Worm (Caenorhabditis elegans) whole organism, young adult: ENCODE results near the gene K10C9.7.

ENCODE experiments used
- B0261.1 ChIP-seq: sonication (generic microtip); optimal IDR thresholded peaks from 2 replicates; lab custom pipeline; 2016; ENCODE audit warnings: mild to moderate bottlenecking, missing genetic modification characterization, moderate library complexity, missing compliant biosample characterization
- C06A6.2 ChIP-seq: fragments of 200-800 bp; sonication (Bioruptor generic); conservative IDR thresholded peaks from 2 replicates; pipeline ENCODE4 v1.3.6; 2022; ENCODE audit warnings: missing genetic modification characterization, missing compliant biosample characterization
- D2030.7 ChIP-seq: fragments of 200-800 bp; sonication (Bioruptor generic); IDR thresholded peaks from 2 replicates; pipeline ENCODE4 v1.3.6; 2022; ENCODE audit warnings: missing genetic modification reagents, missing genetic modification characterization, missing compliant biosample characterization
- F49E8.2 ChIP-seq: sonication (generic microtip); optimal IDR thresholded peaks from 3 replicates; lab custom pipeline; 2017; ENCODE audit warnings: missing genetic modification characterization, mild to moderate bottlenecking, missing compliant biosample characterization, antibody characterized with exemption, moderate library complexity; ENCODE audit not compliant: insufficient read depth
- F57A8.1 ChIP-seq: fragments of 200-800 bp; sonication (Bioruptor generic); optimal IDR thresholded peaks from 2 replicates; lab custom pipeline; 2018; ENCODE audit warnings: mild to moderate bottlenecking, missing genetic modification characterization, moderate library complexity, missing compliant biosample characterization
- K12H6.12 ChIP-seq: fragments of 200-800 bp; sonication (Bioruptor generic); optimal IDR thresholded peaks from 2 replicates; lab custom pipeline; 2018; ENCODE audit warnings: mild to moderate bottlenecking, missing genetic modification characterization, missing compliant biosample characterization
- akir-1 ChIP-seq: fragments of 200-800 bp; sonication (Bioruptor generic); optimal IDR thresholded peaks from 2 replicates; lab custom pipeline; 2018; ENCODE audit warnings: mild to moderate bottlenecking, missing genetic modification characterization, moderate library complexity, missing compliant biosample characterization
- atf-7 ChIP-seq: sonication (generic microtip); optimal IDR thresholded peaks from 2 replicates; lab custom pipeline; 2017; ENCODE audit warnings: mild to moderate bottlenecking, missing genetic modification characterization, missing compliant biosample characterization
- attf-3 ChIP-seq: fragments of 200-800 bp; sonication (Bioruptor generic); conservative IDR thresholded peaks from 2 replicates; pipeline ENCODE4 v1.3.6; 2022; ENCODE audit warnings: missing genetic modification reagents, missing genetic modification characterization, missing compliant biosample characterization
- attf-6 ChIP-seq: fragments of 200-800 bp; sonication (Bioruptor generic); IDR thresholded peaks from 2 replicates; pipeline ENCODE4 v1.3.6; 2022; ENCODE audit warnings: missing genetic modification reagents, missing genetic modification characterization, missing compliant biosample characterization
- bed-1 ChIP-seq: fragments of 200-800 bp; sonication (Bioruptor generic); IDR thresholded peaks from 2 replicates; pipeline ENCODE4 v1.3.6; 2022; ENCODE audit warnings: missing genetic modification reagents, missing genetic modification characterization, missing compliant biosample characterization
- ceh-100 ChIP-seq: fragments of 200-800 bp; sonication (Bioruptor generic); IDR thresholded peaks from 2 replicates; pipeline ENCODE4 v1.3.6; 2022; ENCODE audit warnings: missing genetic modification reagents, missing genetic modification characterization, missing compliant biosample characterization
- ceh-27 ChIP-seq: fragments of 200-800 bp; sonication (Bioruptor generic); optimal IDR thresholded peaks from 2 replicates; lab custom pipeline; 2018; ENCODE audit warnings: mild to moderate bottlenecking, missing genetic modification characterization, moderate library complexity, missing compliant biosample characterization
- chd-7 ChIP-seq: sonication (generic microtip); optimal IDR thresholded peaks from 2 replicates; lab custom pipeline; 2016; ENCODE audit warnings: mild to moderate bottlenecking, missing genetic modification characterization, moderate library complexity, missing compliant biosample characterization
- die-1 ChIP-seq: sonication (generic microtip); optimal IDR thresholded peaks from 2 replicates; lab custom pipeline; 2016; ENCODE audit warnings: missing genotype, mild to moderate bottlenecking, missing genetic modification characterization, missing compliant biosample characterization
- ets-4 ChIP-seq: fragments of 200-800 bp; sonication (Bioruptor generic); optimal IDR thresholded peaks from 2 replicates; lab custom pipeline; 2018; ENCODE audit warnings: mild to moderate bottlenecking, missing genetic modification characterization, missing compliant biosample characterization
- gei-17 ChIP-seq: fragments of 200-800 bp; sonication (Bioruptor generic); optimal IDR thresholded peaks from 2 replicates; lab custom pipeline; 2018; ENCODE audit warnings: mild to moderate bottlenecking, missing genetic modification characterization, missing compliant biosample characterization
- hlh-12 ChIP-seq: sonication (generic microtip); optimal IDR thresholded peaks from 2 replicates; lab custom pipeline; 2016; ENCODE audit warnings: missing genetic modification characterization, missing compliant biosample characterization
- let-526 ChIP-seq: fragments of 200-800 bp; sonication (Bioruptor generic); IDR thresholded peaks from 2 replicates; pipeline ENCODE4 v1.3.6; 2022; ENCODE audit warnings: missing genetic modification reagents, missing genetic modification characterization, missing compliant biosample characterization
- let-607 ChIP-seq, 2 experiments: fragments of 200-800 bp in 1 of 2; sonication (Bioruptor generic) in 1 of 2; sonication (generic microtip) in 1 of 2; optimal IDR thresholded peaks; 2 replicates each; lab custom pipeline; 2016 to 2018; ENCODE audit warnings: mild to moderate bottlenecking in 2 of 2, missing compliant biosample characterization in 2 of 2, missing genetic modification characterization in 2 of 2, moderate library complexity in 2 of 2, missing genotype in 1 of 2
- lir-1 ChIP-seq: fragments of 200-800 bp; sonication (Bioruptor generic); conservative IDR thresholded peaks from 2 replicates; pipeline ENCODE4 v1.3.6; 2022; ENCODE audit warnings: missing genetic modification reagents, missing genetic modification characterization, missing compliant biosample characterization
- lsl-1 ChIP-seq: fragments of 200-800 bp; sonication (Bioruptor generic); optimal IDR thresholded peaks from 2 replicates; lab custom pipeline; 2018; ENCODE audit warnings: mild to moderate bottlenecking, missing genetic modification characterization, moderate library complexity, missing compliant biosample characterization
- madf-10 ChIP-seq: sonication (generic microtip); optimal IDR thresholded peaks from 2 replicates; lab custom pipeline; 2016; ENCODE audit warnings: mild to moderate bottlenecking, missing genetic modification characterization, missing compliant biosample characterization
- mxl-1 ChIP-seq: sonication (generic microtip); optimal IDR thresholded peaks from 2 replicates; lab custom pipeline; 2016; ENCODE audit warnings: missing genetic modification characterization, missing compliant biosample characterization
- nfya-2 ChIP-seq: fragments of 200-800 bp; sonication (Bioruptor generic); IDR thresholded peaks from 2 replicates; pipeline ENCODE4 v1.3.6; 2022; ENCODE audit warnings: missing genetic modification reagents, missing genetic modification characterization, missing compliant biosample characterization
- nhr-27 ChIP-seq: fragments of 200-800 bp; sonication (Bioruptor generic); optimal IDR thresholded peaks from 2 replicates; lab custom pipeline; 2018; ENCODE audit warnings: mild to moderate bottlenecking, missing genetic modification characterization, moderate library complexity, missing compliant biosample characterization
- nhr-80 ChIP-seq: sonication (generic microtip); optimal IDR thresholded peaks from 2 replicates; lab custom pipeline; 2016; ENCODE audit warnings: missing genetic modification characterization, missing compliant biosample characterization
- rec-8 ChIP-seq, 2 experiments: sonication (generic microtip); optimal IDR thresholded peaks; 2 replicates each; lab custom pipeline; 2016; ENCODE audit warnings: mild to moderate bottlenecking in 2 of 2, missing genetic modification characterization in 2 of 2, missing genetic modification reagents in 2 of 2, missing genotype in 2 of 2, missing biosample characterization in 1 of 2, missing compliant biosample characterization in 1 of 2, moderate library complexity in 1 of 2
- sea-2 ChIP-seq: fragments of 200-800 bp; sonication (Bioruptor generic); IDR thresholded peaks from 2 replicates; pipeline ENCODE4 v1.3.6; 2022; ENCODE audit warnings: missing genetic modification characterization, missing compliant biosample characterization
- snpc-3.4 ChIP-seq: sonication (generic microtip); optimal IDR thresholded peaks from 2 replicates; lab custom pipeline; 2017; ENCODE audit warnings: missing genetic modification characterization, mild to moderate bottlenecking, missing compliant biosample characterization, antibody characterized with exemption, moderate library complexity, missing genotype, missing genetic modification reagents
- somi-1 ChIP-seq: fragments of 200-800 bp; sonication (Bioruptor generic); optimal IDR thresholded peaks from 2 replicates; lab custom pipeline; 2018; ENCODE audit warnings: mild to moderate bottlenecking, missing genetic modification characterization, missing compliant biosample characterization
- sptf-2 ChIP-seq: fragments of 200-800 bp; sonication (Bioruptor generic); optimal IDR thresholded peaks from 2 replicates; lab custom pipeline; 2018; ENCODE audit warnings: mild to moderate bottlenecking, missing genetic modification characterization, missing compliant biosample characterization
- tbp1 ChIP-seq: fragments of 200-800 bp; sonication (Bioruptor generic); optimal IDR thresholded peaks from 2 replicates; lab custom pipeline; 2018; ENCODE audit warnings: mild to moderate bottlenecking, missing genetic modification characterization, missing compliant biosample characterization
- tbx-9 ChIP-seq: sonication (generic microtip); optimal IDR thresholded peaks from 2 replicates; lab custom pipeline; 2016; ENCODE audit warnings: borderline replicate concordance, missing genetic modification characterization, inconsistent platforms, missing compliant biosample characterization
- unc-130 ChIP-seq: sonication (generic microtip); optimal IDR thresholded peaks from 2 replicates; lab custom pipeline; 2016; ENCODE audit warnings: missing genetic modification reagents, missing genetic modification characterization, missing compliant biosample characterization
- zim-3 ChIP-seq: sonication (generic microtip); optimal IDR thresholded peaks from 2 replicates; lab custom pipeline; 2017; ENCODE audit warnings: mild to moderate bottlenecking, missing genetic modification characterization, moderate library complexity, missing compliant biosample characterization
- ztf-22 ChIP-seq: fragments of 200-800 bp; sonication (Bioruptor generic); optimal IDR thresholded peaks from 2 replicates; lab custom pipeline; 2018; ENCODE audit warnings: mild to moderate bottlenecking, missing genetic modification characterization, moderate library complexity, missing compliant biosample characterization
- ztf-3 ChIP-seq: fragments of 200-800 bp; sonication (Bioruptor generic); optimal IDR thresholded peaks from 2 replicates; lab custom pipeline; 2018; ENCODE audit warnings: mild to moderate bottlenecking, missing genetic modification characterization, missing compliant biosample characterization

K10C9.7 gene

DNA sequence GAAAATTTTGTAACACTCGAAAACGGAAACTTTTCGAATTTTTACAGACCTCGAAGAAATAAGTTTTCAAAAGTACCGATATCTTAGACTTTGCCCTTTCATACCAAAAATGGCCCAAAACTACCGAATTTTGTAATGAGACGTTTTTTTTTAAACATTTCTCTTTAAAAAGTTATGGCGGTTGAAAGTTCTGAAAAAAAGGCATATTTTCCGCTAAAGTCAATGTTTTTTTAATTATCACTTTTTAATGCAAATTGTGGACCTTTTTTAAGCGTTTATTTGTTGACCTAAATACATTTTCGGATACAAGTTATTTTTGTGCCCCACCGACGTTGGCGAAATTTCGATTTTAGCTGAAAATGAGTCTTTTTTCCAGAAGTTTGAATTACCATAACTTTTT lies 35.2 kb upstream of the K10C9.7 start:
- TF ChIP-seq D2030.7 (GFP tag; lab: Robert Waterston, UW) (no peak), ets-4 (GFP tag; lab: Kevin White, UChicago) (no peak)

DNA sequence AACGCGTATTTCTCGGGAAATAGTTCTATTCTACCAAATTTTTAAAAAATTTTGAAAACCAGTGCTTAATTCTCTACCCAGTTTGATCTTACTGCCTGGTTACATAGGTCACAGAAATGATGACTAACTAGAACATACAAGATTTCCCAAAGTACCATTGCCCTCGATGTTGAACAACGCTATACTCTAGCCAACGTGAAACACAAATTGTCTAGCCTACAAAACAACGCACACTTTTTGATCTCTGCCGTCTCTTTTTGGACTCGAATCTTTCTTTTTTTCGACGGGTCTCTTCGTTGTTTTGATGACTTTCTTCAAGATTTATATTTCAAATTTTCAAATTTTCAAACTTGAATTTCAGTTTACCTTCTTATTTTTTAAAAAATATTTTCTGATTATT lies 32.9 kb upstream of the K10C9.7 start, which contains the start of gene Y50D4B.2:
TSS of gene Y50D4B.2 (plus strand) at position 301 of the 400 bp plus-strand sequence.
- TF ChIP-seq ceh-27 (GFP tag; lab: Kevin White, UChicago), result no peak
- no peak for TF ChIP-seq ztf-3 (GFP tag; lab: Kevin White, UChicago)
- TF ChIP-seq attf-3 (GFP tag; lab: Robert Waterston, UW), result no peak

DNA sequence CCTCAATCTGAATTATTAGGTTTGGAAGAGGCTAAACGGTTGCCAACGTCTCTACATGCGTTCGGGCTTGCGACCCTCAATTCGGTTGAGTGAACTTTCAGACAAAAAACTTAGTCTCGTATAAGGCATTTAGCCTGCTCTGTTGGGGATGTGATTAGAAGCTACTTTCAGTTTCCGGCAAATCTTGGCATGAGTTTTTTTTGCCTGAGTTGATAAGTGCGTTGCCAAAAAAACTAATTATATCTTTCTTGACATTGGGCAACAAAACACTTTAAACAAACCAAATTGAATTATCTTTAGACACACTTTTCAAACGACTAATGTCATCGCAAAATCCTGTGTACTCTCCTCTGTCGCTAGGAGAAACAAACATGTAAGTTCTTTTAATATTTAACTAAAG lies 25.0 kb upstream of the K10C9.7 start, which contains the start of gene Y50D4B.4:
TSS of gene Y50D4B.4 (plus strand) at position 301 of the 400 bp plus-strand sequence.
- TF ChIP-seq hlh-12, result no peak
- no peak for TF ChIP-seq C06A6.2 (GFP tag; lab: Robert Waterston, UW)
- TF ChIP-seq let-607 (tag; optimal IDR thresholded peaks at IDR 0.05; lab: Kevin White, UChicago), result no peak
- TF ChIP-seq tbp1, result no peak
- no peak for TF ChIP-seq chd-7 (tag; lab: Kevin White, UChicago)
- no peak for TF ChIP-seq let-526 (GFP tag; lab: Robert Waterston, UW)
- TF ChIP-seq snpc-3.4 (tag; lab: Kevin White, UChicago), result no peak
- TF ChIP-seq akir-1 (GFP tag; lab: Kevin White, UChicago), result no peak
- TF ChIP-seq madf-10 (tag; lab: Kevin White, UChicago), result no peak
- no peak for TF ChIP-seq bed-1 (GFP tag; lab: Robert Waterston, UW)
- no peak for TF ChIP-seq zim-3
- TF ChIP-seq nhr-80, result no peak
- TF ChIP-seq K12H6.12 (tag; lab: Kevin White, UChicago), result no peak
- no peak for TF ChIP-seq lsl-1 (GFP tag; lab: Kevin White, UChicago)
- no peak for TF ChIP-seq nhr-27 (tag; lab: Kevin White, UChicago)
- TF ChIP-seq nfya-2, result no peak
- no peak for TF ChIP-seq ztf-22

DNA sequence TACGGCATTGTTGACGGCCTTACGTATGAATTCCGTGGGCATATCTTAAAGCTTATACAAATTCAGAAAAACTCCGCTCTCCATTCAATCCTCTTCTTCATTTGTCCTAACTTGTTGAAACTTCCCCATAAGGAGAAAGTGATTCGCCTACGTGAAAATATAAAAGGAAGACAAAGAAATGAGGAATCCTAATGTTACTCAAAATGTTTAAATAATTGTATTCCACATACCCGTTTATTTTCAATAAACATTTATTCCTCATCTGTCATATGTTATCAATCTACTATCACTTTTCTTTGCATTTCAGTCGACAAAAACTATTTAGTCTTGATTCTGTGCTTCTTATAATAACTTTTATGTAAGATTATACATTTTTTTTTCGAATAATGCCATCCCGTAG lies 20.6 kb upstream of the K10C9.7 start, which contains the start of gene clec-203:
TSS of gene clec-203 (plus strand) at position 301 of the 400 bp plus-strand sequence.
- TF ChIP-seq sptf-2 (GFP tag; lab: Kevin White, UChicago) (no peak), unc-130 (no peak), B0261.1 (tag; lab: Kevin White, UChicago) (no peak), attf-6 (GFP tag; lab: Robert Waterston, UW) (no peak), somi-1 (GFP tag; lab: Kevin White, UChicago) (no peak), mxl-1 (no peak), lir-1 (GFP tag; lab: Robert Waterston, UW) (no peak), F49E8.2 (tag; lab: Kevin White, UChicago) (no peak), ztf-22 (no peak), ceh-100 (no peak), chd-7 (tag; lab: Kevin White, UChicago) (no peak), snpc-3.4 (tag; lab: Kevin White, UChicago) (no peak), die-1 (tag; lab: Kevin White, UChicago) (no peak), F57A8.1 (GFP tag; lab: Kevin White, UChicago) (no peak), atf-7 (tag; lab: Kevin White, UChicago) (no peak), rec-8 (tag; optimal IDR thresholded peaks at IDR 0.05; lab: Kevin White, UChicago) (no peak), tbx-9 (tag; lab: Kevin White, UChicago) (no peak), gei-17 (GFP tag; lab: Kevin White, UChicago) (no peak), sea-2 (GFP tag; lab: Robert Waterston, UW) (no peak)
